Fruit fly (Drosophila melanogaster) whole organism, embryonic: ENCODE measurements around the gene Sgsh.

ENCODE experiments used
- C15 ChIP-seq: fragments of 200-800 bp; sonication (Bioruptor generic); IDR thresholded peaks from 3 replicates; pipeline ENCODE4 v1.3.6; 2022; ENCODE audit warnings: missing biosample characterization, missing genetic modification characterization
- CG13424 ChIP-seq: fragments of 200-800 bp; sonication (Bioruptor generic); optimal IDR thresholded peaks from 2 replicates; lab custom pipeline; 2019; ENCODE audit warnings: missing biosample characterization, mild to moderate bottlenecking, missing genetic modification characterization, moderate library complexity
- CG13624 ChIP-seq: fragments of 200-800 bp; sonication (Bioruptor generic); optimal IDR thresholded peaks from 2 replicates; lab custom pipeline; 2016; ENCODE audit warnings: missing biosample characterization, missing genetic modification characterization
- CG17612 ChIP-seq: fragments of 200-800 bp; sonication (Bioruptor generic); IDR thresholded peaks from 2 replicates; pipeline ENCODE4 v1.3.6; 2022; ENCODE audit warnings: missing biosample characterization, missing genetic modification characterization
- CG30431 ChIP-seq: fragments of 200-800 bp; sonication (Bioruptor generic); optimal IDR thresholded peaks from 2 replicates; lab custom pipeline; 2017; ENCODE audit warnings: missing biosample characterization, missing genetic modification characterization
- h ChIP-seq: fragments of >200 bp; optimal IDR thresholded peaks from 2 replicates; lab custom pipeline; 2017
- row ChIP-seq: fragments of 200-800 bp; sonication (Bioruptor generic); IDR thresholded peaks from 3 replicates; pipeline ENCODE4 v1.3.6; 2022; ENCODE audit warnings: missing biosample characterization, missing genetic modification characterization

DNA sequence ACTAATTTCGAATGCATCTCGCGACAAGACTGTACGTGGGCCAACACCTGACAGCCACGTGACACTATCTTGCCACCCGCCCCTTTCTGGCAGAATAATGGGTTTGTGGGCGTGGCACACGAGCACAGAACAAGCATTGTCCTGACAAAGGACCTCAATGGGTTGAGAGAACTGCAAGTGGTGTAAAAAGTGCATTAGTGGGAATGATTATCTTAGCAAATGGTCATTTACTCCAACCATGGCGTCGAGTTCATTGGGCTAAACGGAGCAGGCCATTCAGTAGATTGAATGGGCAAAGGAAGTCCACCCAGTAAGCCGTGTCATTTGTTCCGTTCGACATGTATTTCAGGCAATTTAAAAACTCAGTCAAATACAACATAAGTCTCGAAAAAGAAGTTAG, 14.9 kb downstream of the Sgsh start, which contains the start of gene CG14297:
- no peak for TF ChIP-seq CG13624 (GFP tag; lab: Kevin White, UChicago)
- no peak for TF ChIP-seq C15 (GFP tag; lab: Robert Waterston, UW)
- TF ChIP-seq CG30431 (GFP tag; lab: Kevin White, UChicago), result no peak
- TF ChIP-seq h, result no peak
- TF ChIP-seq CG13424 (tag; lab: Kevin White, UChicago), result no peak
- no peak for TF ChIP-seq CG17612 (GFP tag; lab: Robert Waterston, UW)
- TF ChIP-seq row, result no peak
